Worm (Caenorhabditis elegans): ENCODE measurements around the gene Y37D8A.29.

Gene Y37D8A.29

DNA sequence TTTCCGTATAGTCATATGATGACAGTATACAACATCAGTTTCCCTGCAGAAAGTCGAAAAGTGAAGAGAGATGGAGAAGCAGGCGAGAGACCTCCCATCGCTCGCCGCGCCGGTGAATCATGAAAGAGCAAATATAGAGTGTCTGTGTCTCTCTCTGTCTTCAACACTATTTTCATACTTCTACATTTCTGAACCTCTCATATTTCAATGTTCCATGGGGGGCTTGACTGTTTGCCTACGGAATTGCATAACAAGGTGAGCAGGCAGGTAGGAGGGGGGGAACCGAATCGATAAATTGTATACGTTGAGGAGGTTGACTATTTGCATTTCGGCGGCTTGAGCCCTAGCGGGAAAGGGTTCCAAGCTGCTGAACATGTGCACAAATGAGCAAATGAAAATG lies 28.4 kb upstream of the Y37D8A.29 start (continued):
- TF ChIP-seq ceh-28 (tag; optimal IDR thresholded peaks at IDR 0.05) (peak; percentile 11), spr-3 (GFP tag; optimal IDR thresholded peaks at IDR 0.05) (no peak), ceh-62 (tag; optimal IDR thresholded peaks at IDR 0.05) (no peak), ama-1 (optimal IDR thresholded peaks at IDR 0.05) (peak; percentile 6), Y48G9A.11 (GFP tag; IDR thresholded peaks at IDR 0.05) (no peak), aly-2 (tag; optimal IDR thresholded peaks at IDR 0.05) (no peak), duxl-1 (tag; optimal IDR thresholded peaks at IDR 0.05; ENCODE audit: poor library complexity) (peak; percentile 20), nhr-6 (tag; optimal IDR thresholded peaks at IDR 0.05) (peak; percentile 86), vab-7 (GFP tag; IDR thresholded peaks at IDR 0.05) (no peak), lin-15B (tag; optimal IDR thresholded peaks at IDR 0.05) (no peak), lin-38 (GFP tag; IDR thresholded peaks at IDR 0.05) (no peak), ctbp-1 (GFP tag; IDR thresholded peaks at IDR 0.05) (no peak), ztf-7 (tag; optimal IDR thresholded peaks at IDR 0.05) (peak; percentile 61), T20F7.1 (GFP tag; optimal IDR thresholded peaks at IDR 0.05) (no peak), nhr-41 (GFP tag; IDR thresholded peaks at IDR 0.05) (no peak), mes-2 (tag; optimal IDR thresholded peaks at IDR 0.05; ENCODE audit: poor library complexity, severe bottlenecking) (peak; percentile 60), daf-12 (tag; optimal IDR thresholded peaks at IDR 0.05) (no peak), hif-1 (tag; optimal IDR thresholded peaks at IDR 0.05) (no peak), mep-1 (tag; optimal IDR thresholded peaks at IDR 0.05) (peak; percentile 56)

DNA sequence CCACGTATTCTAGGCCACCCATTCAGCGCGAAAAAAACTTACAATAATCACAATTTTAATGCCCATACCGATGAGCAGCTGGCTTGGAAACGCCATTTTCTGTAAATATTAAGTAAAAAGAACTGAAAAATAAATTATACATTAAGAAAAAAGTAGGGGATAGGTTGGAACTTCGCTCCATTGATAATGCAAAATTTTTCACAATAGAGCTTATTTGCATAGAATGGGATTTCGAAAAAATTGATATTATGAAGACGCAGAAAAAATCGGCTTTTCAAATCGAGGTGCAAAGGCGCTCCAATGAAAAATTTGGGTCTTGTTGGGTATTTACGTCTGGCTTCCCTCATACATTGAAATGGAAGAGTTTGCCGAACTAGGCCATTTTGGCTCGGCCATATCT lies 27.1 kb upstream of the Y37D8A.29 start, which contains the start of gene Y37D8A.16:
Gene Y37D8A.16, minus strand, starts transcription at position 101 of the 400 bp plus-strand sequence.
- TF ChIP-seq daf-19 (GFP tag; conservative IDR thresholded peaks at IDR 0.05) (no peak), tra-1 (GFP tag; IDR thresholded peaks at IDR 0.05) (no peak), nhr-41 (GFP tag; IDR thresholded peaks at IDR 0.05) (no peak), F44E2.7 (GFP tag; IDR thresholded peaks at IDR 0.05) (no peak), dmd-9 (GFP tag; IDR thresholded peaks at IDR 0.05) (no peak), cey-2 (tag; optimal IDR thresholded peaks at IDR 0.05; ENCODE audit: borderline replicate concordance, insufficient read depth) (no peak), ceh-44 (GFP tag; IDR thresholded peaks at IDR 0.05) (no peak), nhr-25 (tag; optimal IDR thresholded peaks at IDR 0.05; ENCODE audit: borderline replicate concordance, insufficient read depth) (no peak), snpc-4 (tag; optimal IDR thresholded peaks at IDR 0.05) (no peak), egl-27 (tag; optimal IDR thresholded peaks at IDR 0.05) (no peak), nhr-28 (tag; optimal IDR thresholded peaks at IDR 0.05) (no peak), unc-39 (tag; optimal IDR thresholded peaks at IDR 0.05) (no peak), sdz-12 (GFP tag; optimal IDR thresholded peaks at IDR 0.05) (no peak), unc-130 (GFP tag; optimal IDR thresholded peaks at IDR 0.05) (no peak)

- TF ChIP-seq lin-38 (GFP tag; IDR thresholded peaks at IDR 0.05) (no peak), mes-2 (tag; optimal IDR thresholded peaks at IDR 0.05; ENCODE audit: poor library complexity, severe bottlenecking) (peak; percentile 32), unc-39 (tag; optimal IDR thresholded peaks at IDR 0.05) (no peak), pqm-1 (tag; optimal IDR thresholded peaks at IDR 0.05) (peak; percentile 30), hif-1 (tag; optimal IDR thresholded peaks at IDR 0.05) (no peak), dve-1 (tag; optimal IDR thresholded peaks at IDR 0.05; ENCODE audit: insufficient read depth) (peak; percentile 42), mep-1 (tag; optimal IDR thresholded peaks at IDR 0.05) (peak; percentile 40), lsy-2 (tag; optimal IDR thresholded peaks at IDR 0.05) (peak in 1 of 2 experiments; percentile 19), daf-16 (GFP tag; optimal IDR thresholded peaks at IDR 0.05) (no peak), daf-16 (tag; optimal IDR thresholded peaks at IDR 0.05) (peak; percentile 62)
Observed at ce11 chrIII:12917852-12918251, 26.4 kb upstream of the Y37D8A.29 start.
